Worm (Caenorhabditis elegans) whole organism, L3 larva: ENCODE data around the gene C37H5.5.

ENCODE experiments used
- R02D3.7 ChIP-seq: fragments of 150-350 bp; optimal IDR thresholded peaks from 2 replicates; lab custom pipeline; 2014; ENCODE audit warnings: missing biosample characterization, missing genetic modification characterization
- ZK546.5 ChIP-seq: sonication (generic microtip); optimal IDR thresholded peaks from 2 replicates; lab custom pipeline; 2017; ENCODE audit warnings: missing biosample characterization, missing genetic modification characterization
- aly-2 ChIP-seq: fragments of 150-350 bp; optimal IDR thresholded peaks from 2 replicates; lab custom pipeline; 2014; ENCODE audit warnings: missing biosample characterization, missing genetic modification characterization
- ama-1 ChIP-seq: fragments of 150-350 bp; optimal IDR thresholded peaks from 2 replicates; lab custom pipeline; 2018
- ceh-16 ChIP-seq: sonication (generic microtip); optimal IDR thresholded peaks from 2 replicates; lab custom pipeline; 2017; ENCODE audit warnings: missing biosample characterization, missing genetic modification characterization
- ceh-28 ChIP-seq: fragments of 150-350 bp; optimal IDR thresholded peaks from 2 replicates; lab custom pipeline; 2014; ENCODE audit warnings: missing biosample characterization, missing genetic modification reagents, missing genetic modification characterization
- ceh-82 ChIP-seq: fragments of 150-350 bp; optimal IDR thresholded peaks from 2 replicates; lab custom pipeline; 2014; ENCODE audit warnings: missing biosample characterization, missing genetic modification characterization
- ceh-9 ChIP-seq: sonication (generic microtip); optimal IDR thresholded peaks from 2 replicates; lab custom pipeline; 2018; ENCODE audit warnings: missing biosample characterization, missing genetic modification characterization
- egl-27 ChIP-seq: sonication (generic microtip); optimal IDR thresholded peaks from 4 replicates; lab custom pipeline; 2017; ENCODE audit warnings: missing biosample characterization, missing genetic modification reagents, missing genetic modification characterization
- egl-5 ChIP-seq: fragments of 150-350 bp; optimal IDR thresholded peaks from 2 replicates; lab custom pipeline; 2017; ENCODE audit warnings: missing biosample characterization, missing genetic modification reagents, missing genetic modification characterization, inconsistent platforms
- elt-1 ChIP-seq: fragments of 150-350 bp; optimal IDR thresholded peaks from 2 replicates; lab custom pipeline; 2014; ENCODE audit warnings: missing biosample characterization, missing genetic modification characterization
- elt-2 ChIP-seq: sonication (generic microtip); optimal IDR thresholded peaks from 2 replicates; lab custom pipeline; 2016; ENCODE audit warnings: missing genetic modification reagents, mild to moderate bottlenecking, missing genetic modification characterization, missing compliant biosample characterization
- elt-3 ChIP-seq, 3 experiments: fragments of 150-350 bp in 1 of 3; sonication (generic microtip) in 2 of 3; optimal IDR thresholded peaks; 2 replicates in 2 of 3; 4 replicates in 1 of 3; lab custom pipeline; 2014 to 2017; ENCODE audit warnings: missing biosample characterization in 3 of 3, missing genetic modification characterization in 3 of 3
- eor-1 ChIP-seq, 2 experiments: fragments of 150-350 bp; optimal IDR thresholded peaks; 2 replicates each; lab custom pipeline; 2014 to 2018; ENCODE audit warnings: missing biosample characterization in 2 of 2, missing genetic modification characterization in 2 of 2
- fkh-2 ChIP-seq: fragments of 150-350 bp; optimal IDR thresholded peaks from 2 replicates; lab custom pipeline; 2014; ENCODE audit warnings: missing biosample characterization, missing genetic modification reagents, missing genetic modification characterization
- hmg-11 ChIP-seq: sonication (generic microtip); optimal IDR thresholded peaks from 2 replicates; lab custom pipeline; 2016; ENCODE audit warnings: missing genetic modification characterization, missing compliant biosample characterization
- jun-1 ChIP-seq: fragments of 150-350 bp; optimal IDR thresholded peaks from 2 replicates; lab custom pipeline; 2014; ENCODE audit warnings: missing biosample characterization, missing genetic modification reagents, missing genetic modification characterization
- lin-15B ChIP-seq: fragments of 150-350 bp; optimal IDR thresholded peaks from 2 replicates; lab custom pipeline; 2014; ENCODE audit warnings: missing biosample characterization, missing genetic modification characterization
- lin-39 ChIP-seq: fragments of 150-350 bp; optimal IDR thresholded peaks from 2 replicates; lab custom pipeline; 2018; ENCODE audit warnings: missing biosample characterization, missing genetic modification reagents, missing genetic modification characterization
- lsy-12 ChIP-seq: sonication (generic microtip); optimal IDR thresholded peaks from 2 replicates; lab custom pipeline; 2016; ENCODE audit warnings: mild to moderate bottlenecking, missing genetic modification characterization, missing compliant biosample characterization
- nfya-1 ChIP-seq: sonication (generic microtip); optimal IDR thresholded peaks from 2 replicates; lab custom pipeline; 2017; ENCODE audit warnings: missing genetic modification characterization, mild to moderate bottlenecking, missing compliant biosample characterization, antibody characterized with exemption, moderate library complexity; ENCODE audit not compliant: insufficient read depth
- nhr-11 ChIP-seq: fragments of 150-350 bp; optimal IDR thresholded peaks from 2 replicates; lab custom pipeline; 2014; ENCODE audit warnings: missing biosample characterization, missing genetic modification characterization
- nhr-12 ChIP-seq: fragments of 150-350 bp; optimal IDR thresholded peaks from 2 replicates; lab custom pipeline; 2014; ENCODE audit warnings: missing biosample characterization, missing genetic modification characterization
- nhr-23 ChIP-seq: fragments of 150-350 bp; optimal IDR thresholded peaks from 2 replicates; lab custom pipeline; 2014; ENCODE audit warnings: missing biosample characterization, missing genetic modification reagents, missing genetic modification characterization
- nhr-25 ChIP-seq: sonication (generic microtip); optimal IDR thresholded peaks from 2 replicates; lab custom pipeline; 2017; ENCODE audit warnings: missing biosample characterization, missing genetic modification characterization
- nhr-28 ChIP-seq: fragments of 150-350 bp; optimal IDR thresholded peaks from 2 replicates; lab custom pipeline; 2014; ENCODE audit warnings: missing biosample characterization, missing genetic modification characterization
- nhr-43 ChIP-seq: sonication (generic microtip); optimal IDR thresholded peaks from 2 replicates; lab custom pipeline; 2016; ENCODE audit warnings: mild to moderate bottlenecking, missing genetic modification characterization, missing compliant biosample characterization; ENCODE audit not compliant: poor library complexity, severe bottlenecking
- nhr-67 ChIP-seq: fragments of 150-350 bp; optimal IDR thresholded peaks from 2 replicates; lab custom pipeline; 2014; ENCODE audit warnings: missing biosample characterization, missing genetic modification characterization
- nhr-77 ChIP-seq: fragments of 150-350 bp; optimal IDR thresholded peaks from 2 replicates; lab custom pipeline; 2014; ENCODE audit warnings: missing biosample characterization, missing genetic modification characterization
- pha-4 ChIP-seq: fragments of 150-350 bp; optimal IDR thresholded peaks from 2 replicates; lab custom pipeline; 2014; ENCODE audit warnings: missing biosample characterization, missing genetic modification reagents, missing genetic modification characterization
- pqm-1 ChIP-seq: fragments of 150-350 bp; optimal IDR thresholded peaks from 2 replicates; lab custom pipeline; 2017; ENCODE audit warnings: missing biosample characterization, missing genetic modification characterization, inconsistent platforms
- skn-1 ChIP-seq: fragments of 150-350 bp; optimal IDR thresholded peaks from 2 replicates; lab custom pipeline; 2014; ENCODE audit warnings: missing biosample characterization, missing genetic modification characterization
- snpc-4 ChIP-seq: fragments of 150-350 bp; optimal IDR thresholded peaks from 2 replicates; lab custom pipeline; 2014; ENCODE audit warnings: missing biosample characterization, missing genetic modification characterization
- unc-39 ChIP-seq: sonication (generic microtip); optimal IDR thresholded peaks from 4 replicates; lab custom pipeline; 2017; ENCODE audit warnings: missing biosample characterization, missing genetic modification characterization
- unc-62 ChIP-seq: fragments of 150-350 bp; sonication (generic microtip); optimal IDR thresholded peaks from 4 replicates; lab custom pipeline; 2014; ENCODE audit warnings: missing biosample characterization, missing genetic modification reagents, missing genetic modification characterization
- zag-1 ChIP-seq: fragments of 150-350 bp; optimal IDR thresholded peaks from 2 replicates; lab custom pipeline; 2014; ENCODE audit warnings: missing biosample characterization, missing genetic modification characterization

Gene C37H5.5

ce11 chrV:4857561-4857960 is 30.4 kb downstream of the C37H5.5 start:
- no peak for TF ChIP-seq unc-39
- no peak for TF ChIP-seq nfya-1 (tag; lab: Kevin White, UChicago)
- no peak for TF ChIP-seq fkh-2 (tag; lab: Kevin White, UChicago)
- TF ChIP-seq ceh-9 (tag; lab: Kevin White, UChicago): no peak
- no peak for TF ChIP-seq elt-1 (tag; lab: Kevin White, UChicago)
- TF ChIP-seq skn-1 (tag; lab: Kevin White, UChicago): no peak
- no peak for TF ChIP-seq snpc-4 (tag; lab: Kevin White, UChicago)
- no peak for TF ChIP-seq lin-39 (tag; lab: Kevin White, UChicago)
- no peak for TF ChIP-seq ceh-82 (tag; lab: Kevin White, UChicago)
- no peak for TF ChIP-seq nhr-12 (tag; lab: Kevin White, UChicago)
- no peak for TF ChIP-seq ZK546.5 (tag; lab: Kevin White, UChicago)
- TF ChIP-seq lsy-12 (tag; lab: Kevin White, UChicago): no peak
- no peak for TF ChIP-seq ceh-16
- no peak for TF ChIP-seq hmg-11 (tag; lab: Kevin White, UChicago)
- no peak for TF ChIP-seq aly-2 (tag; lab: Kevin White, UChicago)
- no peak for TF ChIP-seq nhr-28 (tag; lab: Kevin White, UChicago)
- TF ChIP-seq jun-1 (tag; lab: Kevin White, UChicago): no peak
- no peak for TF ChIP-seq nhr-77 (tag; lab: Kevin White, UChicago)
- TF ChIP-seq eor-1 (tag; optimal IDR thresholded peaks at IDR 0.05; lab: Kevin White, UChicago): no peak
- no peak for TF ChIP-seq nhr-11

ce11 chrV:4860525-4860924 is 33.4 kb downstream of the C37H5.5 start:
- TF ChIP-seq nhr-77 (tag; lab: Kevin White, UChicago) (no peak), fkh-2 (tag; lab: Kevin White, UChicago) (no peak), ceh-28 (no peak), R02D3.7 (tag; lab: Kevin White, UChicago) (no peak), nhr-23 (tag; lab: Kevin White, UChicago) (peak; percentile 1), lin-15B (tag; lab: Kevin White, UChicago) (no peak), zag-1 (tag; lab: Kevin White, UChicago) (no peak), nhr-28 (tag; lab: Kevin White, UChicago) (no peak), elt-2 (tag; lab: Kevin White, UChicago) (no peak), pqm-1 (tag; lab: Kevin White, UChicago) (no peak), nfya-1 (tag; lab: Kevin White, UChicago) (peak; percentile 53), nhr-25 (tag; lab: Kevin White, UChicago) (peak; percentile 7), hmg-11 (tag; lab: Kevin White, UChicago) (peak; percentile 30)

- peak; percentile 74 for TF ChIP-seq pha-4 (tag; lab: Kevin White, UChicago)
- TF ChIP-seq unc-39: no peak
- TF ChIP-seq nhr-43: no peak
- TF ChIP-seq ceh-16: no peak
- TF ChIP-seq hmg-11 (tag; lab: Kevin White, UChicago): peak; percentile 69
- TF ChIP-seq nfya-1 (tag; lab: Kevin White, UChicago): peak; percentile 27
- TF ChIP-seq egl-27 (tag; lab: Kevin White, UChicago): no peak
- TF ChIP-seq ZK546.5 (tag; lab: Kevin White, UChicago): no peak
- no peak for TF ChIP-seq nhr-23 (tag; lab: Kevin White, UChicago)
- no peak for TF ChIP-seq eor-1 (tag; optimal IDR thresholded peaks at IDR 0.05; lab: Kevin White, UChicago)
- TF ChIP-seq lin-15B (tag; lab: Kevin White, UChicago): no peak
- no peak for TF ChIP-seq unc-62
- TF ChIP-seq ceh-82 (tag; lab: Kevin White, UChicago): no peak
- TF ChIP-seq nhr-67 (tag; lab: Kevin White, UChicago): no peak
- TF ChIP-seq aly-2 (tag; lab: Kevin White, UChicago): no peak
- no peak for TF ChIP-seq ceh-9 (tag; lab: Kevin White, UChicago)
- no peak for TF ChIP-seq nhr-12 (tag; lab: Kevin White, UChicago)
- no peak for TF ChIP-seq jun-1 (tag; lab: Kevin White, UChicago)
- peak; percentile 4 for TF ChIP-seq skn-1 (tag; lab: Kevin White, UChicago)
- TF ChIP-seq fkh-2 (tag; lab: Kevin White, UChicago): no peak
- peak; percentile 24 for TF ChIP-seq pqm-1 (tag; lab: Kevin White, UChicago)
Observed at ce11 chrV:4862737-4863136, 35.6 kb downstream of the C37H5.5 start, which contains the start of gene C37H5.13. TSS of gene C37H5.13 (minus strand) at chrV:4862965.

- TF ChIP-seq elt-3 (tag; optimal IDR thresholded peaks at IDR 0.05; lab: Kevin White, UChicago) (no peak), egl-5 (tag; lab: Kevin White, UChicago) (no peak), ama-1 (lab: Kevin White, UChicago) (no peak), hmg-11 (tag; lab: Kevin White, UChicago) (no peak), ceh-16 (no peak), pha-4 (tag; lab: Kevin White, UChicago) (no peak), egl-27 (tag; lab: Kevin White, UChicago) (no peak), unc-39 (no peak), fkh-2 (tag; lab: Kevin White, UChicago) (no peak)
Observed at ce11 chrV:4864330-4864729, 37.2 kb downstream of the C37H5.5 start.
